Fruit fly (Drosophila melanogaster) whole organism, adult: ENCODE results near the gene Or2a.

Experiments
- CG11617 ChIP-seq: fragments of 200-800 bp; sonication (Bioruptor generic); optimal IDR thresholded peaks from 2 replicates; lab custom pipeline; 2017; ENCODE audit warnings: mild to moderate bottlenecking, missing biosample characterization, missing genetic modification reagents, missing genetic modification characterization
- CG12768 ChIP-seq: fragments of 200-800 bp; sonication (Bioruptor generic); optimal IDR thresholded peaks from 2 replicates; lab custom pipeline; 2017; ENCODE audit warnings: missing biosample characterization, missing genetic modification characterization, mild to moderate bottlenecking, moderate library complexity, missing genetic modification reagents
- CG14711 ChIP-seq: fragments of 200-800 bp; sonication (Bioruptor generic); optimal IDR thresholded peaks from 2 replicates; lab custom pipeline; 2018; ENCODE audit warnings: missing biosample characterization, mild to moderate bottlenecking, missing genetic modification characterization, moderate library complexity
- CG1620 ChIP-seq: fragments of 200-800 bp; sonication (Bioruptor generic); optimal IDR thresholded peaks from 2 replicates; lab custom pipeline; 2016; ENCODE audit warnings: missing biosample characterization, missing genetic modification characterization
- CG33017 ChIP-seq: fragments of 200-800 bp; sonication (Bioruptor generic); optimal IDR thresholded peaks from 2 replicates; lab custom pipeline; 2018; ENCODE audit warnings: missing biosample characterization, mild to moderate bottlenecking, missing genetic modification characterization, moderate library complexity
- CG5204 ChIP-seq: fragments of 200-800 bp; sonication (Bioruptor generic); optimal IDR thresholded peaks from 2 replicates; lab custom pipeline; 2016; ENCODE audit warnings: missing biosample characterization, missing genetic modification characterization
- CG7045 ChIP-seq: fragments of 200-800 bp; sonication (Bioruptor generic); optimal IDR thresholded peaks from 2 replicates; lab custom pipeline; 2017; ENCODE audit warnings: missing biosample characterization, mild to moderate bottlenecking, missing genetic modification characterization
- CG7101 ChIP-seq: fragments of 200-800 bp; sonication (Bioruptor generic); optimal IDR thresholded peaks from 2 replicates; lab custom pipeline; 2018; ENCODE audit warnings: missing biosample characterization, mild to moderate bottlenecking, missing genetic modification characterization, moderate library complexity
- Clk ChIP-seq: fragments of 200-800 bp; sonication (Bioruptor generic); optimal IDR thresholded peaks from 2 replicates; lab custom pipeline; 2017; ENCODE audit warnings: missing biosample characterization, missing genetic modification characterization
- Crg-1 ChIP-seq: fragments of 200-800 bp; sonication (Bioruptor generic); optimal IDR thresholded peaks from 2 replicates; lab custom pipeline; 2016; ENCODE audit warnings: missing biosample characterization, missing genetic modification characterization
- Hr96 ChIP-seq: fragments of 200-800 bp; sonication (Bioruptor generic); optimal IDR thresholded peaks from 2 replicates; lab custom pipeline; 2016; ENCODE audit warnings: missing biosample characterization, missing genetic modification characterization
- Mnt ChIP-seq: fragments of 200-800 bp; sonication (Bioruptor generic); optimal IDR thresholded peaks from 2 replicates; lab custom pipeline; 2016; ENCODE audit warnings: missing biosample characterization, mild to moderate bottlenecking, missing genetic modification characterization
- bab1 ChIP-seq: fragments of 200-800 bp; sonication (Bioruptor generic); optimal IDR thresholded peaks from 3 replicates; lab custom pipeline; 2019; ENCODE audit warnings: missing biosample characterization, mild to moderate bottlenecking, missing genetic modification characterization, moderate library complexity
- cic ChIP-seq: fragments of 200-800 bp; sonication (Bioruptor generic); optimal IDR thresholded peaks from 2 replicates; lab custom pipeline; 2017; ENCODE audit warnings: missing biosample characterization, mild to moderate bottlenecking, missing genetic modification characterization, moderate library complexity
- cnc ChIP-seq, 2 experiments: fragments of >200 bp; optimal IDR thresholded peaks; 2 replicates each; lab custom pipeline; 2017
- kay ChIP-seq: fragments of 200-800 bp; sonication (Bioruptor generic); peaks from one replicate; lab custom pipeline; 2016; ENCODE audit warnings: missing biosample characterization, missing genetic modification characterization, borderline replicate concordance
- ovo ChIP-seq: fragments of 200-800 bp; sonication (Bioruptor generic); optimal IDR thresholded peaks from 2 replicates; lab custom pipeline; 2016; ENCODE audit warnings: missing biosample characterization, missing genetic modification characterization
- pad ChIP-seq: fragments of 200-800 bp; sonication (Bioruptor generic); optimal IDR thresholded peaks from 3 replicates; lab custom pipeline; 2017; ENCODE audit warnings: missing biosample characterization, missing genetic modification characterization, mild to moderate bottlenecking, moderate library complexity, missing genetic modification reagents
- tj ChIP-seq: fragments of 200-800 bp; sonication (Bioruptor generic); optimal IDR thresholded peaks from 3 replicates; lab custom pipeline; 2017; ENCODE audit warnings: missing biosample characterization, mild to moderate bottlenecking, missing genetic modification characterization, moderate library complexity
- toe ChIP-seq: fragments of 200-800 bp; sonication (Bioruptor generic); optimal IDR thresholded peaks from 2 replicates; lab custom pipeline; 2016; ENCODE audit warnings: missing biosample characterization, missing genetic modification characterization

Or2a gene

DNA sequence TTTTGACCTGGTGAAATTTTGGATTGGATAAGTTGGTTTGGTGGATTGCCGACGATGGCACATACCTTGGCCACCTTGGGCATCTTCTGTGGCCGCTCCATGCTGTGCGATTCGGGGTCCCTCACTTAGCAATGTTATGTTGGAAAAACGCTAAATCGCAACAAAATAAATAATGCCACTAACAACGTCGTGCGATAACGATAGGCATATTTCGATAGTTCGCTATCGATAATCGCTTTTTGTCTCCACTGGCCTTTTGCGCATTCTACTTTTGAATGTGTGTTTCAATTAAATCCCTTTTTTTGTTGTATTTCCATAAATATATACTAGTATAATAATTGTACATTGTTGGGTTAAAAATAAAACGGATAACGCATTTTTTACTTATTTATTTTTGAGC lies 3.7 kb downstream of the Or2a start, which contains the start of gene crn:
TSS of gene crn (minus strand) at position 221 of the 400 bp plus-strand sequence.
- no peak for TF ChIP-seq CG5204 (GFP tag; lab: Kevin White, UChicago)
- TF ChIP-seq Mnt (GFP tag; lab: Kevin White, UChicago) = peak; percentile 5

DNA sequence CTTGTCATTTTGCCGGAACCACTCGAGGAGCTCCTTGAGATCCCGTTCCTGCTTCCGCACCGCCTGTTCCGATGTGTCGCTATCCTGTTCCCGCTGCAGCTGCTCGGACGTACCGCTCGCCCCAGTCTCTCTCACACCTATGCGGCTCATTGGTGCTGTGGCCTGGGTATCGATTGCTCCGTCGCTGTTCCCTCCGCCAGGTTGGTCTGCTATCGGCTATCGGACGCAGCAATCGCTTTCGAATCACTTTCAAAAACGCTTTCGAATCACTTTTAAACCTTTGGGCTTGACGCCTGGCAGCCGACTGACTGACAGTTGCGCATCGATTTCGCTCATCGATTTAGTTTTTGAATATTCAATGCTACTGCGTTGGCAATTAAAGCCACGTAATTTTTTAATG lies 5.7 kb downstream of the Or2a start, which contains the start of gene CG3191:
TSS of gene CG3191 (minus strand) at position 306 of the 400 bp plus-strand sequence.
- TF ChIP-seq tj (GFP tag; lab: Kevin White, UChicago) = no peak
- TF ChIP-seq kay (GFP tag; lab: Kevin White, UChicago) = no peak

DNA sequence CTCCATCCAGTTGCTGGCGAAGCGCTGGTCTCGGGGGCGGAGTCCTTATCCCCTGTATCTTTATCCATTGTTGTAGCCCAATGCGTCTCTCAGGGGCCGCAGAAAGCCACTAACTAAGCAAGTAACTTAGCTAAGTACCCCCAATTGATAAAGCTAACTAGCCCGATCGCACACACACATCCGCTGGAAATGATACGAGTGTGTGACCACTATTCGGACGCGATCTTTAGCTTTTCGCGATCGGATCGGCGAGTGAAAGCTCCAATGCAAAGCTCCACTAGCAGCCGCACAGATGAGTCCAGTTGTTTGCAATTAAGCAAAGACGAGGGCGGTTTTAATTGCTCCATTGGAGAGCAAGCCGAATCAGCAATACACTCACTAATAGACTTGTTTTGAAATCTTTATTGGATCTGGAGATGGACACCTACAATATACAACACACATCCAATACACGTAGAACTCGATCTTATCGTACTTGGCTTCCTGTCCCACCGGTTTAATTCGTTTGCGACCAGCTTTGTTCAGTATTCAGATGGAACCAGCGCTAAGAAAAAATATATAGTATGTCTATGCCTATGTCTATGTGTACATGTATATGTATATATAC lies 8.1 kb downstream of the Or2a start, which contains the start of gene CG3091:
TSS of gene CG3091 (minus strand) at position 178 of the 607 bp plus-strand sequence.
- TF ChIP-seq kay (GFP tag; lab: Kevin White, UChicago) (no peak), Crg-1 (GFP tag; lab: Kevin White, UChicago) (no peak), ovo (GFP tag; lab: Kevin White, UChicago) (no peak), Hr96 (GFP tag; lab: Kevin White, UChicago) (no peak), cnc (optimal IDR thresholded peaks at IDR 0.05; lab: Kevin White, UChicago) (no peak), CG1620 (GFP tag; lab: Kevin White, UChicago) (no peak), CG33017 (tag; lab: Kevin White, UChicago) (peak; percentile 25), Clk (GFP tag; lab: Kevin White, UChicago) (no peak), toe (no peak), pad (GFP tag; lab: Kevin White, UChicago) (no peak), CG12768 (GFP tag; lab: Kevin White, UChicago) (no peak), CG14711 (no peak), Mnt (GFP tag; lab: Kevin White, UChicago) (peak; percentile 3), bab1 (GFP tag; lab: Kevin White, UChicago) (no peak), cic (GFP tag; lab: Kevin White, UChicago) (peak; percentile 65), tj (GFP tag; lab: Kevin White, UChicago) (no peak), CG7101 (tag; lab: Kevin White, UChicago) (no peak), CG5204 (GFP tag; lab: Kevin White, UChicago) (no peak), CG11617 (GFP tag; lab: Kevin White, UChicago) (no peak), CG7045 (GFP tag; lab: Kevin White, UChicago) (no peak)

DNA sequence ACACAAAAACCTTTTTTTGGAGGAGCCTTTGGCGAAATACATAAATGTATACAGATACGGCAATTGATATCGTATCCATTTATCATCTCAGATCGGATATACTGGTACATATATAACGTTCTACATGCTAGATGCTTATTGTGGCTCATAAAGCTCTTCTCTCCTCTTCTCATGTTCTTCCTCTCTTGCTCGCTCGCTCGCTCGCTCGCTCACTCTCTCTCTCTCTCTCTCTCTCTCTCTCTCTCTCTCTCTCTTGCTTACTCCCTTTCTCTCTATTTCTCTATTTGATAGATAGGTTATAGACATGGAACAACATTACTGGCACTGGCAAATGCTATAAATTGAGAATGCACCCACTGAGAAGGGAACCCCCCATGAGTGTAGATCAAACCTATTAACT lies 9.0 kb downstream of the Or2a start:
- no peak for TF ChIP-seq CG12768 (GFP tag; lab: Kevin White, UChicago)
- TF ChIP-seq pad (GFP tag; lab: Kevin White, UChicago) = peak; percentile 1

DNA sequence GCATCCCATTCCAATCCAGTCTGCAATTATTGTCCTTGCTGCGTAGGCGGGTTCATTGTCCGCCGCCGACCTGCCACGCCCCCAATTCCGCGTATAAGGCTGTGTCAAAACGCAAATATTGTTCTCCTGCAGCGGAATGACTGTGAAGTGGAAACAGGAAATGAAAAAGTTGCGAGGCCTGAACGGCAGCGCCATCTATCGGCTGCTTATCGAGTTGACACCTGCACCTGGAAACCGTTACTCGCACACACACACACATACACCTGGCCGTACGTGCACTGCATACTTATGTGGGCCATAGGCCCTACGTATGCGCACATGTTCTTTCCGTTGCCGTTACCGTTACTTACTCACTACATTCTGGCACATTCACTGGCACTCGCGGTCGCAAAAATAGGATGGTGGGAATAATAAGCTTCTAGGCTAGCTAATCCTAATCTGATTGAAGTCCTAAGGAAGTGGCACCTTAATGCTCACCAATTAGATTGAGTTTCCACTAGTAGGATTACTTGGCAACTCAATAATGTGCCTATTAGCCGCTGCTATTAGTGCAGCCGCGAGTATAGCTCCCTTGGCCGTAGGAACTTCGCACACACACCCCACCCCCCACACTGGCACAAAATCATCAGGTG lies 12.7 kb downstream of the Or2a start:
- TF ChIP-seq pad (GFP tag; lab: Kevin White, UChicago) = no peak
- TF ChIP-seq CG7045 (GFP tag; lab: Kevin White, UChicago) = no peak
- TF ChIP-seq CG11617 (GFP tag; lab: Kevin White, UChicago) = no peak
- TF ChIP-seq Mnt (GFP tag; lab: Kevin White, UChicago) = peak; percentile 13
- TF ChIP-seq CG12768 (GFP tag; lab: Kevin White, UChicago) = no peak
- TF ChIP-seq bab1 (GFP tag; lab: Kevin White, UChicago) = no peak
- no peak for TF ChIP-seq ovo (GFP tag; lab: Kevin White, UChicago)

DNA sequence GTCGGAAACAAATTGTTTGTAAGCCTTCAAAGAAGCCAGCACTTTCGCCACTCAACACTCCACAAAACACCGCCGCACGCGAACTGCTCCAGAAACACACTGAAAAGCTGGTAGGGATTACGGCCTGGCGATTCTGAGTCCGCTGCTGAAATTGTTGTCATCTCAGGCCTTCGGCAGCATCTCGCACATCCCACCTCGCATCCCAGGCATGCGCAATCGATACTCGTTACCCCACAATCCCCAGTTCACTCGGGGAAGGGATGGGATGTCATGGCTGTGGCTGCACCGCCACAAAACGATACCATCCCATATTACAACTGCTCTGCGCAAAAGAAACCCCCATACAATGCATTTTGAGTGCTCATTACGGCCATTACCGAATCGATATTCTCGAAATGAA lies 13.7 kb downstream of the Or2a start, which contains the start of gene CG3078:
TSS of gene CG3078 (minus strand) at position 101 of the 400 bp plus-strand sequence.
- TF ChIP-seq CG7045 (GFP tag; lab: Kevin White, UChicago) (no peak), cnc (optimal IDR thresholded peaks at IDR 0.05; lab: Kevin White, UChicago) (no peak), CG5204 (GFP tag; lab: Kevin White, UChicago) (no peak), CG12768 (GFP tag; lab: Kevin White, UChicago) (no peak), CG7101 (tag; lab: Kevin White, UChicago) (no peak), Hr96 (GFP tag; lab: Kevin White, UChicago) (no peak), Clk (GFP tag; lab: Kevin White, UChicago) (no peak), CG11617 (GFP tag; lab: Kevin White, UChicago) (no peak), Crg-1 (GFP tag; lab: Kevin White, UChicago) (no peak), CG14711 (no peak), ovo (GFP tag; lab: Kevin White, UChicago) (no peak), tj (GFP tag; lab: Kevin White, UChicago) (no peak), CG1620 (GFP tag; lab: Kevin White, UChicago) (no peak), Mnt (GFP tag; lab: Kevin White, UChicago) (no peak)

DNA sequence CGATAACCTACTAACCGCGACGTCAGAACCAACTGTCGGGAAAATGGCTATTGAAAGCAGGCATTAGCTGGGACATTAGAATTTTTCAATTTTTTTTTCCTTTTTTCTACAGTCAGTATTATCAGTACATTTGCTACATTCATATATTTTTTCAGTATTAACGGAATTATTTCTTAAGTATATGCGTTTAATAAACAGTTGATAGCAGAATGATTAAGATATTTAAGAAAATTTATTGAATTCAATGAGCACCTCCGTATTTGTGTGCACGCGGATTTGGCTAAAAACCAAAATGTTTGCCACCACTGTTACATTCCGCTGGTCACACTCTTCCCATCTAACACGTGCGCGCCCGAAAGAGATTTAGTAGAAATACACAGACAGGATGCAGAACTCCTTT lies 16.5 kb downstream of the Or2a start, which contains the start of the genes temp and CG3071:
TSS of gene temp (minus strand) at position 5 of the 400 bp plus-strand sequence.
TSS of gene CG3071 (plus strand) at position 327 of the 400 bp plus-strand sequence.
- TF ChIP-seq Hr96 (GFP tag; lab: Kevin White, UChicago) (no peak), CG7045 (GFP tag; lab: Kevin White, UChicago) (peak; percentile 31), kay (GFP tag; lab: Kevin White, UChicago) (no peak), bab1 (GFP tag; lab: Kevin White, UChicago) (peak; percentile 50), Mnt (GFP tag; lab: Kevin White, UChicago) (peak; percentile 99), Clk (GFP tag; lab: Kevin White, UChicago) (peak; percentile 9), CG1620 (GFP tag; lab: Kevin White, UChicago) (peak; percentile 80), toe (peak; percentile 82), CG33017 (tag; lab: Kevin White, UChicago) (peak; percentile 35), CG5204 (GFP tag; lab: Kevin White, UChicago) (no peak), Crg-1 (GFP tag; lab: Kevin White, UChicago) (peak; percentile 64), cnc (optimal IDR thresholded peaks at IDR 0.05; lab: Kevin White, UChicago) (no peak), CG14711 (peak; percentile 61), ovo (GFP tag; lab: Kevin White, UChicago) (peak; percentile 47), CG7101 (tag; lab: Kevin White, UChicago) (peak; percentile 68), CG12768 (GFP tag; lab: Kevin White, UChicago) (peak; percentile 31), tj (GFP tag; lab: Kevin White, UChicago) (peak; percentile 54), cic (GFP tag; lab: Kevin White, UChicago) (peak; percentile 34), pad (GFP tag; lab: Kevin White, UChicago) (peak; percentile 67), CG11617 (GFP tag; lab: Kevin White, UChicago) (peak; percentile 85)
